Worm (Caenorhabditis elegans) whole organism, late embryonic: ENCODE results near the gene rme-2.

Experiments
- C08G9.2 ChIP-seq: sonication (generic microtip); optimal IDR thresholded peaks from 2 replicates; lab custom pipeline; 2016; ENCODE audit warnings: mild to moderate bottlenecking, missing genetic modification characterization, moderate library complexity, missing compliant biosample characterization
- K02D7.2 ChIP-seq: sonication (generic microtip); optimal IDR thresholded peaks from 2 replicates; lab custom pipeline; 2017; ENCODE audit warnings: mild to moderate bottlenecking, missing genetic modification characterization, missing compliant biosample characterization
- ceh-31 ChIP-seq: sonication (generic microtip); optimal IDR thresholded peaks from 2 replicates; lab custom pipeline; 2016; ENCODE audit warnings: missing genetic modification characterization, missing compliant biosample characterization
- hlh-13 ChIP-seq: fragments of 200-800 bp; sonication (Bioruptor generic); optimal IDR thresholded peaks from 2 replicates; lab custom pipeline; 2018; ENCODE audit warnings: mild to moderate bottlenecking, missing genetic modification characterization, missing compliant biosample characterization
- rnt-1 ChIP-seq: sonication (generic microtip); optimal IDR thresholded peaks from 2 replicates; lab custom pipeline; 2016; ENCODE audit warnings: missing genetic modification characterization, missing compliant biosample characterization
- sox-4 ChIP-seq: sonication (generic microtip); optimal IDR thresholded peaks from 2 replicates; lab custom pipeline; 2017; ENCODE audit warnings: mild to moderate bottlenecking, missing genetic modification characterization, inconsistent platforms, missing compliant biosample characterization
- zip-5 ChIP-seq: sonication (generic microtip); optimal IDR thresholded peaks from 2 replicates; lab custom pipeline; 2016; ENCODE audit warnings: missing genetic modification characterization, missing compliant biosample characterization

- no peak for TF ChIP-seq ceh-31 (tag; lab: Kevin White, UChicago)
- TF ChIP-seq C08G9.2 (tag; lab: Kevin White, UChicago) = no peak
- TF ChIP-seq sox-4 (tag; lab: Kevin White, UChicago) = no peak
- TF ChIP-seq rnt-1 (tag; lab: Kevin White, UChicago) = no peak
- no peak for TF ChIP-seq zip-5 (tag; lab: Kevin White, UChicago)
- no peak for TF ChIP-seq hlh-13 (GFP tag; lab: Kevin White, UChicago)
- TF ChIP-seq K02D7.2 (tag; lab: Kevin White, UChicago) = no peak
Measured at ce11 chrIV:5482231-5482630, 12.4 kb downstream of the rme-2 start, which contains the start of gene T11F8.12.
